Worm (Caenorhabditis elegans) whole organism, early embryonic: ENCODE results near the gene spp-5.

Experiments used
- B0310.2 ChIP-seq: sonication (generic microtip); optimal IDR thresholded peaks from 2 replicates; lab custom pipeline; 2016; ENCODE audit warnings: mild to moderate bottlenecking, missing genetic modification characterization, missing compliant biosample characterization
- F13C5.2 ChIP-seq: sonication (generic microtip); optimal IDR thresholded peaks from 2 replicates; lab custom pipeline; 2017; ENCODE audit warnings: mild to moderate bottlenecking, missing genetic modification characterization, inconsistent platforms, missing compliant biosample characterization
- aly-1 ChIP-seq: sonication (generic microtip); optimal IDR thresholded peaks from 2 replicates; lab custom pipeline; 2016; ENCODE audit warnings: missing genetic modification characterization, missing compliant biosample characterization
- ama-1 ChIP-seq: fragments of 150-350 bp; optimal IDR thresholded peaks from 2 replicates; lab custom pipeline; 2014
- ceh-13 ChIP-seq: fragments of 200-800 bp; sonication (Bioruptor generic); optimal IDR thresholded peaks from 2 replicates; lab custom pipeline; 2018; ENCODE audit warnings: mild to moderate bottlenecking, missing genetic modification characterization, missing compliant biosample characterization
- ceh-36 ChIP-seq: sonication (generic microtip); optimal IDR thresholded peaks from 2 replicates; lab custom pipeline; 2016; ENCODE audit warnings: missing genetic modification characterization, inconsistent platforms, missing compliant biosample characterization
- ets-7 ChIP-seq: sonication (generic microtip); optimal IDR thresholded peaks from 2 replicates; lab custom pipeline; 2016; ENCODE audit warnings: missing genotype, missing genetic modification characterization, missing compliant biosample characterization
- flt-1 ChIP-seq: fragments of 200-800 bp; sonication (Bioruptor generic); IDR thresholded peaks from 2 replicates; pipeline ENCODE4 v1.3.6; 2022; ENCODE audit warnings: missing genetic modification characterization, missing compliant biosample characterization
- hmbx-1 ChIP-seq: sonication (generic microtip); optimal IDR thresholded peaks from 2 replicates; lab custom pipeline; 2016; ENCODE audit warnings: mild to moderate bottlenecking, missing genetic modification characterization, missing compliant biosample characterization
- hmg-4 ChIP-seq: fragments of 200-800 bp; sonication (Bioruptor generic); optimal IDR thresholded peaks from 2 replicates; lab custom pipeline; 2018; ENCODE audit warnings: mild to moderate bottlenecking, missing genetic modification characterization, missing compliant biosample characterization
- hnd-1 ChIP-seq: sonication (generic microtip); optimal IDR thresholded peaks from 2 replicates; lab custom pipeline; 2016; ENCODE audit warnings: missing genetic modification characterization, missing compliant biosample characterization
- pes-1 ChIP-seq: fragments of 200-800 bp; sonication (Bioruptor generic); IDR thresholded peaks from 2 replicates; pipeline ENCODE4 v1.3.6; 2022; ENCODE audit warnings: missing genetic modification reagents, missing genetic modification characterization, missing compliant biosample characterization
- scrt-1 ChIP-seq: fragments of 200-800 bp; sonication (Bioruptor generic); IDR thresholded peaks from 2 replicates; pipeline ENCODE4 v1.3.6; 2022; ENCODE audit warnings: missing genetic modification characterization, missing compliant biosample characterization
- sea-1 ChIP-seq: fragments of 200-800 bp; sonication (Bioruptor generic); conservative IDR thresholded peaks from 2 replicates; pipeline ENCODE4 v1.3.6; 2022; ENCODE audit warnings: missing genetic modification characterization, missing compliant biosample characterization
- tbx-11 ChIP-seq: fragments of 200-800 bp; sonication (Bioruptor generic); IDR thresholded peaks from 2 replicates; pipeline ENCODE4 v1.3.6; 2022; ENCODE audit warnings: missing genetic modification characterization, missing compliant biosample characterization
- tbx-37 ChIP-seq: fragments of 200-800 bp; sonication (Bioruptor generic); conservative IDR thresholded peaks from 2 replicates; pipeline ENCODE4 v1.3.6; 2022; ENCODE audit warnings: missing genetic modification reagents, missing genetic modification characterization, missing compliant biosample characterization
- tra-4 ChIP-seq: sonication (generic microtip); optimal IDR thresholded peaks from 2 replicates; lab custom pipeline; 2017; ENCODE audit warnings: missing genetic modification characterization, missing compliant biosample characterization

Gene spp-5

ce11 chrX:7322323-7322722 lies 2.2 kb upstream of the spp-5 start, which contains the start of gene T08A9.13:
Gene T08A9.13, minus strand, starts transcription at chrX:7322423.
- TF ChIP-seq ceh-36 (tag; lab: Kevin White, UChicago) (no peak), tbx-11 (GFP tag; lab: Robert Waterston, UW) (no peak), B0310.2 (tag; lab: Kevin White, UChicago) (no peak), ama-1 (lab: Kevin White, UChicago) (no peak), hmg-4 (GFP tag; lab: Kevin White, UChicago) (no peak), hmbx-1 (tag; lab: Kevin White, UChicago) (no peak), sea-1 (GFP tag; lab: Robert Waterston, UW) (no peak), tbx-37 (GFP tag; lab: Robert Waterston, UW) (no peak), ets-7 (tag; lab: Kevin White, UChicago) (no peak), tra-4 (tag; lab: Kevin White, UChicago) (no peak), aly-1 (tag; lab: Kevin White, UChicago) (no peak), scrt-1 (GFP tag; lab: Robert Waterston, UW) (no peak), F13C5.2 (tag; lab: Kevin White, UChicago) (no peak), flt-1 (GFP tag; lab: Robert Waterston, UW) (no peak), pes-1 (GFP tag; lab: Robert Waterston, UW) (no peak), ceh-13 (GFP tag; lab: Kevin White, UChicago) (no peak), hnd-1 (tag; lab: Kevin White, UChicago) (no peak)

ce11 chrX:7318639-7319038 lies 1.5 kb downstream of the spp-5 start, which contains the start of gene spp-4:
Gene spp-4, minus strand, starts transcription at chrX:7318756.
- TF ChIP-seq aly-1 (tag; lab: Kevin White, UChicago) (no peak), B0310.2 (tag; lab: Kevin White, UChicago) (no peak), pes-1 (GFP tag; lab: Robert Waterston, UW) (no peak), tra-4 (tag; lab: Kevin White, UChicago) (no peak), sea-1 (GFP tag; lab: Robert Waterston, UW) (no peak), hmg-4 (GFP tag; lab: Kevin White, UChicago) (no peak), ets-7 (tag; lab: Kevin White, UChicago) (no peak), flt-1 (GFP tag; lab: Robert Waterston, UW) (no peak), scrt-1 (GFP tag; lab: Robert Waterston, UW) (no peak), tbx-37 (GFP tag; lab: Robert Waterston, UW) (no peak), ama-1 (lab: Kevin White, UChicago) (no peak), ceh-36 (tag; lab: Kevin White, UChicago) (no peak), hnd-1 (tag; lab: Kevin White, UChicago) (no peak), F13C5.2 (tag; lab: Kevin White, UChicago) (no peak), tbx-11 (GFP tag; lab: Robert Waterston, UW) (no peak), ceh-13 (GFP tag; lab: Kevin White, UChicago) (no peak), hmbx-1 (tag; lab: Kevin White, UChicago) (no peak)

- no peak for TF ChIP-seq tra-4 (tag; lab: Kevin White, UChicago)
- TF ChIP-seq pes-1 (GFP tag; lab: Robert Waterston, UW) = no peak
- no peak for TF ChIP-seq ama-1 (lab: Kevin White, UChicago)
- no peak for TF ChIP-seq B0310.2 (tag; lab: Kevin White, UChicago)
- no peak for TF ChIP-seq hnd-1 (tag; lab: Kevin White, UChicago)
- TF ChIP-seq hmg-4 (GFP tag; lab: Kevin White, UChicago) = no peak
- TF ChIP-seq aly-1 (tag; lab: Kevin White, UChicago) = no peak
- no peak for TF ChIP-seq sea-1 (GFP tag; lab: Robert Waterston, UW)
- TF ChIP-seq tbx-11 (GFP tag; lab: Robert Waterston, UW) = no peak
- no peak for TF ChIP-seq ets-7 (tag; lab: Kevin White, UChicago)
- no peak for TF ChIP-seq flt-1 (GFP tag; lab: Robert Waterston, UW)
- TF ChIP-seq scrt-1 (GFP tag; lab: Robert Waterston, UW) = no peak
- no peak for TF ChIP-seq tbx-37 (GFP tag; lab: Robert Waterston, UW)
- TF ChIP-seq ceh-13 (GFP tag; lab: Kevin White, UChicago) = no peak
- TF ChIP-seq F13C5.2 (tag; lab: Kevin White, UChicago) = no peak
- TF ChIP-seq ceh-36 (tag; lab: Kevin White, UChicago) = no peak
Measured at ce11 chrX:7316485-7317391, 3.4 kb downstream of the spp-5 start, which contains the start of the genes spp-2 and spp-6. Gene spp-2, minus strand, starts transcription at chrX:7316818. Gene spp-6, plus strand, starts transcription at chrX:7317341.

- TF ChIP-seq ets-7 (tag; lab: Kevin White, UChicago) (no peak), tbx-37 (GFP tag; lab: Robert Waterston, UW) (no peak), ceh-36 (tag; lab: Kevin White, UChicago) (no peak), ceh-13 (GFP tag; lab: Kevin White, UChicago) (no peak), pes-1 (GFP tag; lab: Robert Waterston, UW) (no peak), F13C5.2 (tag; lab: Kevin White, UChicago) (no peak), hmbx-1 (tag; lab: Kevin White, UChicago) (no peak), ama-1 (lab: Kevin White, UChicago) (no peak), flt-1 (GFP tag; lab: Robert Waterston, UW) (no peak), sea-1 (GFP tag; lab: Robert Waterston, UW) (no peak), tra-4 (tag; lab: Kevin White, UChicago) (no peak), hmg-4 (GFP tag; lab: Kevin White, UChicago) (no peak), tbx-11 (GFP tag; lab: Robert Waterston, UW) (no peak), B0310.2 (tag; lab: Kevin White, UChicago) (no peak), hnd-1 (tag; lab: Kevin White, UChicago) (no peak), aly-1 (tag; lab: Kevin White, UChicago) (no peak)
Measured at ce11 chrX:7315329-7315728, 4.8 kb downstream of the spp-5 start, which contains the start of gene spp-3. Gene spp-3, minus strand, starts transcription at chrX:7315353.

- TF ChIP-seq ets-7 (tag; lab: Kevin White, UChicago) (no peak), B0310.2 (tag; lab: Kevin White, UChicago) (no peak)
Measured at ce11 chrX:7314564-7314963, 5.6 kb downstream of the spp-5 start.
